Worm (Caenorhabditis elegans) whole organism, L3 larva: ENCODE results near the gene F11D11.12.

Source experiments
- R02D3.7 ChIP-seq: fragments of 150-350 bp; optimal IDR thresholded peaks from 2 replicates; lab custom pipeline; 2014; ENCODE audit warnings: missing biosample characterization, missing genetic modification characterization
- aly-2 ChIP-seq: fragments of 150-350 bp; optimal IDR thresholded peaks from 2 replicates; lab custom pipeline; 2014; ENCODE audit warnings: missing biosample characterization, missing genetic modification characterization
- ama-1 ChIP-seq: fragments of 150-350 bp; optimal IDR thresholded peaks from 2 replicates; lab custom pipeline; 2018
- ceh-16 ChIP-seq: sonication (generic microtip); optimal IDR thresholded peaks from 2 replicates; lab custom pipeline; 2017; ENCODE audit warnings: missing biosample characterization, missing genetic modification characterization
- ceh-28 ChIP-seq: fragments of 150-350 bp; optimal IDR thresholded peaks from 2 replicates; lab custom pipeline; 2014; ENCODE audit warnings: missing biosample characterization, missing genetic modification reagents, missing genetic modification characterization
- ceh-82 ChIP-seq: fragments of 150-350 bp; optimal IDR thresholded peaks from 2 replicates; lab custom pipeline; 2014; ENCODE audit warnings: missing biosample characterization, missing genetic modification characterization
- daf-12 ChIP-seq: fragments of 150-350 bp; optimal IDR thresholded peaks from 2 replicates; lab custom pipeline; 2014; ENCODE audit warnings: missing biosample characterization, missing genetic modification reagents, missing genetic modification characterization
- egl-27 ChIP-seq: sonication (generic microtip); optimal IDR thresholded peaks from 4 replicates; lab custom pipeline; 2017; ENCODE audit warnings: missing biosample characterization, missing genetic modification reagents, missing genetic modification characterization
- egl-5 ChIP-seq: fragments of 150-350 bp; optimal IDR thresholded peaks from 2 replicates; lab custom pipeline; 2017; ENCODE audit warnings: missing biosample characterization, missing genetic modification reagents, missing genetic modification characterization, inconsistent platforms
- elt-1 ChIP-seq: fragments of 150-350 bp; optimal IDR thresholded peaks from 2 replicates; lab custom pipeline; 2014; ENCODE audit warnings: missing biosample characterization, missing genetic modification characterization
- elt-2 ChIP-seq: sonication (generic microtip); optimal IDR thresholded peaks from 2 replicates; lab custom pipeline; 2016; ENCODE audit warnings: missing genetic modification reagents, mild to moderate bottlenecking, missing genetic modification characterization, missing compliant biosample characterization
- elt-3 ChIP-seq, 3 experiments: fragments of 150-350 bp in 1 of 3; sonication (generic microtip) in 2 of 3; optimal IDR thresholded peaks; 2 replicates in 2 of 3; 4 replicates in 1 of 3; lab custom pipeline; 2014 to 2017; ENCODE audit warnings: missing biosample characterization in 3 of 3, missing genetic modification characterization in 3 of 3
- eor-1 ChIP-seq, 2 experiments: fragments of 150-350 bp; optimal IDR thresholded peaks; 2 replicates each; lab custom pipeline; 2014 to 2018; ENCODE audit warnings: missing biosample characterization in 2 of 2, missing genetic modification characterization in 2 of 2
- fkh-2 ChIP-seq: fragments of 150-350 bp; optimal IDR thresholded peaks from 2 replicates; lab custom pipeline; 2014; ENCODE audit warnings: missing biosample characterization, missing genetic modification reagents, missing genetic modification characterization
- fos-1 ChIP-seq: fragments of 150-350 bp; optimal IDR thresholded peaks from 2 replicates; lab custom pipeline; 2014; ENCODE audit warnings: missing biosample characterization, missing genetic modification characterization
- hmg-11 ChIP-seq: sonication (generic microtip); optimal IDR thresholded peaks from 2 replicates; lab custom pipeline; 2016; ENCODE audit warnings: missing genetic modification characterization, missing compliant biosample characterization
- jun-1 ChIP-seq: fragments of 150-350 bp; optimal IDR thresholded peaks from 2 replicates; lab custom pipeline; 2014; ENCODE audit warnings: missing biosample characterization, missing genetic modification reagents, missing genetic modification characterization
- lin-15B ChIP-seq: fragments of 150-350 bp; optimal IDR thresholded peaks from 2 replicates; lab custom pipeline; 2014; ENCODE audit warnings: missing biosample characterization, missing genetic modification characterization
- lsy-12 ChIP-seq: sonication (generic microtip); optimal IDR thresholded peaks from 2 replicates; lab custom pipeline; 2016; ENCODE audit warnings: mild to moderate bottlenecking, missing genetic modification characterization, missing compliant biosample characterization
- mml-1 ChIP-seq: fragments of 150-350 bp; sonication (generic microtip); optimal IDR thresholded peaks from 3 replicates; lab custom pipeline; 2014; ENCODE audit warnings: missing biosample characterization, missing genetic modification characterization
- nhr-11 ChIP-seq: fragments of 150-350 bp; optimal IDR thresholded peaks from 2 replicates; lab custom pipeline; 2014; ENCODE audit warnings: missing biosample characterization, missing genetic modification characterization
- nhr-12 ChIP-seq: fragments of 150-350 bp; optimal IDR thresholded peaks from 2 replicates; lab custom pipeline; 2014; ENCODE audit warnings: missing biosample characterization, missing genetic modification characterization
- nhr-237 ChIP-seq: fragments of 150-350 bp; optimal IDR thresholded peaks from 2 replicates; lab custom pipeline; 2014; ENCODE audit warnings: missing biosample characterization, missing genetic modification characterization
- nhr-25 ChIP-seq: sonication (generic microtip); optimal IDR thresholded peaks from 2 replicates; lab custom pipeline; 2017; ENCODE audit warnings: missing biosample characterization, missing genetic modification characterization
- nhr-28 ChIP-seq: fragments of 150-350 bp; optimal IDR thresholded peaks from 2 replicates; lab custom pipeline; 2014; ENCODE audit warnings: missing biosample characterization, missing genetic modification characterization
- nhr-43 ChIP-seq: sonication (generic microtip); optimal IDR thresholded peaks from 2 replicates; lab custom pipeline; 2016; ENCODE audit warnings: mild to moderate bottlenecking, missing genetic modification characterization, missing compliant biosample characterization; ENCODE audit not compliant: poor library complexity, severe bottlenecking
- nhr-67 ChIP-seq: fragments of 150-350 bp; optimal IDR thresholded peaks from 2 replicates; lab custom pipeline; 2014; ENCODE audit warnings: missing biosample characterization, missing genetic modification characterization
- nhr-76 ChIP-seq: fragments of 150-350 bp; sonication (generic microtip); optimal IDR thresholded peaks from 5 replicates; lab custom pipeline; 2014; ENCODE audit warnings: missing biosample characterization, missing genetic modification characterization
- nhr-77 ChIP-seq: fragments of 150-350 bp; optimal IDR thresholded peaks from 2 replicates; lab custom pipeline; 2014; ENCODE audit warnings: missing biosample characterization, missing genetic modification characterization
- pha-4 ChIP-seq: fragments of 150-350 bp; optimal IDR thresholded peaks from 2 replicates; lab custom pipeline; 2014; ENCODE audit warnings: missing biosample characterization, missing genetic modification reagents, missing genetic modification characterization
- pqm-1 ChIP-seq: fragments of 150-350 bp; optimal IDR thresholded peaks from 2 replicates; lab custom pipeline; 2017; ENCODE audit warnings: missing biosample characterization, missing genetic modification characterization, inconsistent platforms
- sea-2 ChIP-seq: fragments of 150-350 bp; sonication (generic microtip); optimal IDR thresholded peaks from 4 replicates; lab custom pipeline; 2014; ENCODE audit warnings: missing biosample characterization, missing genetic modification reagents, missing genetic modification characterization
- skn-1 ChIP-seq: fragments of 150-350 bp; optimal IDR thresholded peaks from 2 replicates; lab custom pipeline; 2014; ENCODE audit warnings: missing biosample characterization, missing genetic modification characterization
- snpc-4 ChIP-seq: fragments of 150-350 bp; optimal IDR thresholded peaks from 2 replicates; lab custom pipeline; 2014; ENCODE audit warnings: missing biosample characterization, missing genetic modification characterization
- tbx-2 ChIP-seq: sonication (generic microtip); optimal IDR thresholded peaks from 2 replicates; lab custom pipeline; 2016; ENCODE audit warnings: mild to moderate bottlenecking, missing genetic modification characterization, missing compliant biosample characterization
- unc-39 ChIP-seq: sonication (generic microtip); optimal IDR thresholded peaks from 4 replicates; lab custom pipeline; 2017; ENCODE audit warnings: missing biosample characterization, missing genetic modification characterization
- unc-62 ChIP-seq: fragments of 150-350 bp; sonication (generic microtip); optimal IDR thresholded peaks from 4 replicates; lab custom pipeline; 2014; ENCODE audit warnings: missing biosample characterization, missing genetic modification reagents, missing genetic modification characterization
- ztf-11 ChIP-seq: fragments of 150-350 bp; optimal IDR thresholded peaks from 2 replicates; lab custom pipeline; 2014; ENCODE audit warnings: missing biosample characterization, missing genetic modification characterization
- ztf-4 ChIP-seq: fragments of 150-350 bp; optimal IDR thresholded peaks from 2 replicates; lab custom pipeline; 2014; ENCODE audit warnings: missing biosample characterization, missing genetic modification characterization

Gene F11D11.12

DNA sequence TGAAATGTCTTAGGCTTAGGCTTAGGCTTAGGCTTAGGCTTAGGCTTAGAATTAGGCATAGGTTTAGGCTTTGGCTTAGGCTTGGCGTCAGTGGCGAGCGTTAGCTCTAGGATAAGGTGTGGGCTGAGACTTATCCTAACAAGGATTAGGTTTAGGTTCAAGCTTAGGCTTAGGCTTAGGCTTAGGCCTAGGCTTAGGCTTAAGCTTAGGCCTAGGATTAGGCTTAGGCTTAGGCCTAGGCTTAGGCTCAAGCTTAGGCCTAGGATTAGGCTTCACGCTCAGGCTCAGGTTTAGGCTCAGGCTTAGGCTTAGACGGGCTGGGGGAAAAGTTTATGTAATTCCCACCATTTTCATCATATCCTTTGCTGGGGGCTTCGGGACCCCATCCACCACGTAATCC lies 16.5 kb downstream of the F11D11.12 start:
- no peak for TF ChIP-seq unc-62 (GFP tag; lab: Kevin White, UChicago)
- no peak for TF ChIP-seq elt-2
- no peak for TF ChIP-seq tbx-2 (tag; lab: Kevin White, UChicago)
- no peak for TF ChIP-seq egl-27 (tag; lab: Kevin White, UChicago)
- TF ChIP-seq ztf-4 (tag; lab: Kevin White, UChicago) = no peak
- TF ChIP-seq egl-5 (tag; lab: Kevin White, UChicago) = no peak
- no peak for TF ChIP-seq mml-1 (tag; lab: Kevin White, UChicago)
- TF ChIP-seq nhr-67 (tag; lab: Kevin White, UChicago) = no peak
- TF ChIP-seq nhr-76 (tag; lab: Kevin White, UChicago) = no peak
- no peak for TF ChIP-seq elt-3 (tag; optimal IDR thresholded peaks at IDR 0.05; lab: Kevin White, UChicago)
- TF ChIP-seq ceh-16 (tag; lab: Kevin White, UChicago) = no peak
- TF ChIP-seq daf-12 = no peak
- TF ChIP-seq nhr-43 (tag; lab: Kevin White, UChicago) = no peak
- no peak for TF ChIP-seq hmg-11 (tag; lab: Kevin White, UChicago)
- no peak for TF ChIP-seq lin-15B (tag; lab: Kevin White, UChicago)

ce11 chrV:18731579-18732041 lies 18.9 kb downstream of the F11D11.12 start, which contains the start of the genes asp-18 and scl-19:
Gene asp-18 (minus strand): TSS chrV:18731679.
Gene scl-19 (plus strand): TSS chrV:18731991.
- TF ChIP-seq unc-39 (no peak), ceh-28 (tag; lab: Kevin White, UChicago) (no peak), lsy-12 (tag; lab: Kevin White, UChicago) (no peak), nhr-28 (no peak), ztf-11 (tag; lab: Kevin White, UChicago) (no peak), nhr-12 (tag; lab: Kevin White, UChicago) (no peak), ceh-82 (no peak), jun-1 (tag; lab: Kevin White, UChicago) (no peak), pha-4 (tag; lab: Kevin White, UChicago) (no peak), ama-1 (lab: Kevin White, UChicago) (no peak), elt-1 (tag; lab: Kevin White, UChicago) (no peak), nhr-76 (tag; lab: Kevin White, UChicago) (no peak), daf-12 (no peak)

ce11 chrV:18729324-18729924 lies 21.1 kb downstream of the F11D11.12 start, which contains the start of gene asp-19:
Gene asp-19 (minus strand): TSS chrV:18729374.
- TF ChIP-seq snpc-4 (tag; lab: Kevin White, UChicago) (no peak), tbx-2 (tag; lab: Kevin White, UChicago) (no peak), lin-15B (tag; lab: Kevin White, UChicago) (no peak), elt-1 (tag; lab: Kevin White, UChicago) (no peak), fkh-2 (tag; lab: Kevin White, UChicago) (no peak), aly-2 (no peak), nhr-76 (tag; lab: Kevin White, UChicago) (no peak), fos-1 (tag; lab: Kevin White, UChicago) (no peak), nhr-28 (no peak), eor-1 (tag; optimal IDR thresholded peaks at IDR 0.05; lab: Kevin White, UChicago) (no peak), nhr-237 (tag; lab: Kevin White, UChicago) (no peak), nhr-25 (no peak), daf-12 (no peak)

DNA sequence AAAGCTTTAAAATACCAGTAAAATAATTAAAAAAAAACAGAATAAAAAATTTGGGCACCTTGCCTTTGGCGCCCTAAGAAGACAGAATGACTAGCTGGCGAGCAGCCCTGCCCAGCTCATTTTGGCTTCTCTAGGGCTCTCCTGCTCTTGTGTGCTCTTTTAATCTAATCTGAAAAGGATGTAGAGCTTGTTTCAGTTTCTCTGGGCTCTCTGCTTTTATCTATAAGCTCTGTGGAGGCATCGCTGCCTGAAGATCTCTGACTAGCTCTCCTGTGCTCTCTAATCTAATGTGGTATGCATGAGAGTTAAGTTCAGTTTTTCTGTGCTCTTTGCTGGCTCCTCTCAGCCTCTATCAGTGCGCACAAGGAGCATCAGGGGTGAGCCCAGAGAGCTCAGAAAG lies 24.6 kb downstream of the F11D11.12 start:
- TF ChIP-seq nhr-11 (tag; lab: Kevin White, UChicago) (no peak), fkh-2 (tag; lab: Kevin White, UChicago) (no peak), elt-1 (tag; lab: Kevin White, UChicago) (no peak), nhr-77 (tag; lab: Kevin White, UChicago) (no peak), nhr-67 (tag; lab: Kevin White, UChicago) (no peak), elt-2 (no peak), nhr-43 (tag; lab: Kevin White, UChicago) (no peak), hmg-11 (tag; lab: Kevin White, UChicago) (no peak), R02D3.7 (tag; lab: Kevin White, UChicago) (no peak), skn-1 (tag; lab: Kevin White, UChicago) (no peak), daf-12 (no peak), nhr-76 (tag; lab: Kevin White, UChicago) (no peak), mml-1 (tag; lab: Kevin White, UChicago) (no peak), sea-2 (GFP tag; lab: Kevin White, UChicago) (no peak), pqm-1 (no peak)
